Fruit fly (Drosophila melanogaster): Measurements from ENCODE around the gene Tmtc1.

Tmtc1 gene

DNA sequence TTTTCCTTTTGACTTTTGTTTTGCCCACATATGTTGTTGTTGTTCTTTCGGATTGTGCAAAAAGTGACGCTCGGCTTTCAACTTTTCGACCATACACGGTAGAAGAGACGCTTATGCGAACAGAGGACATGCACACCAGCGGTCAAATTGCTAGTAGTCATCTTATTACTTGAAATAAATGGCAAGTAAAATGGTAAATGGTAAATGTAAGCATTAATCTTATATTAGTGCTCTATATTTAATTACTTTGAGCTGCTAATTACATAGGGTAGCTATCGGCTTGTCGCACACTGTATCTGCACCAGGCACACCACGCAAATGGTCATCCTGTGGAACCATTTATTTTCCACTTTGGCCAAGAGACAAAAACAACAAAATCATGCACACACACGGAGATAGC lies 43.8 kb downstream of the Tmtc1 start (continued):
- TF ChIP-seq Hmx (GFP tag; optimal IDR thresholded peaks at IDR 0.05), result no peak
- no peak for TF ChIP-seq dan (GFP tag; IDR thresholded peaks at IDR 0.05)
- TF ChIP-seq CG6254 (GFP tag; optimal IDR thresholded peaks at IDR 0.05), result no peak
- TF ChIP-seq Oli (tag; optimal IDR thresholded peaks at IDR 0.05), result no peak
- no peak for TF ChIP-seq Taf1 (GFP tag; IDR thresholded peaks at IDR 0.05)
- no peak; the same call in 1 of the 2 replicates for TF ChIP-seq CG9215 (GFP tag; IDR thresholded peaks at IDR 0.05)
- TF ChIP-seq CG12299 (tag; optimal IDR thresholded peaks at IDR 0.05), result no peak
- TF ChIP-seq Hr51 (GFP tag; optimal IDR thresholded peaks at IDR 0.05), result peak in 1 of 2 experiments; percentile 19
- TF ChIP-seq CG1602 (GFP tag; optimal IDR thresholded peaks at IDR 0.05), result no peak
- TF ChIP-seq CG13123 (GFP tag; optimal IDR thresholded peaks at IDR 0.05), result no peak
- TF ChIP-seq CG18476 (GFP tag; optimal IDR thresholded peaks at IDR 0.05), result no peak
- no peak for TF ChIP-seq CG31388 (GFP tag; optimal IDR thresholded peaks at IDR 0.05)
- no peak for TF ChIP-seq CG32767 (GFP tag; IDR thresholded peaks at IDR 0.05)
- 0 out of 2 replicates have a peak, but pooled peaks have one; percentile 25 for TF ChIP-seq E2f1 (GFP tag; IDR thresholded peaks at IDR 0.05)
- TF ChIP-seq CG14441 (GFP tag; IDR thresholded peaks at IDR 0.05), result no peak
- TF ChIP-seq CG15479 (GFP tag; optimal IDR thresholded peaks at IDR 0.05), result no peak
- no peak; the same call in 1 of the 2 replicates for TF ChIP-seq vvl (GFP tag; IDR thresholded peaks at IDR 0.05)
- no peak for TF ChIP-seq crp (GFP tag; optimal IDR thresholded peaks at IDR 0.05)
- TF ChIP-seq CG7745 (tag; optimal IDR thresholded peaks at IDR 0.05), result no peak
- TF ChIP-seq CG6689 (GFP tag; IDR thresholded peaks at IDR 0.05), result 0 out of 2 replicates have a peak, but pooled peaks have one; percentile 18
- TF ChIP-seq CG7963 (GFP tag; IDR thresholded peaks at IDR 0.05; ENCODE audit: partially characterized antibody), result no peak
- TF ChIP-seq chm (GFP tag; IDR thresholded peaks at IDR 0.05), result no peak
- no peak for TF ChIP-seq CG13424 (tag; optimal IDR thresholded peaks at IDR 0.05)
- peak; percentile 11 for TF ChIP-seq CG3281 (GFP tag; optimal IDR thresholded peaks at IDR 0.05)
- TF ChIP-seq CG11695 (GFP tag; IDR thresholded peaks at IDR 0.05), result peak; percentile 26; the same call in 1 of the 3 replicates
- no peak for TF ChIP-seq Dip2 (GFP tag; IDR thresholded peaks at IDR 0.05)
- no peak for TF ChIP-seq CG8924 (tag; optimal IDR thresholded peaks at IDR 0.05)
- no peak for TF ChIP-seq dmrt11E (tag; optimal IDR thresholded peaks at IDR 0.05)
- TF ChIP-seq ci (GFP tag; IDR thresholded peaks at IDR 0.05), result 0 out of 3 replicates have a peak, but pooled peaks have one; percentile 53
- TF ChIP-seq CG11504 (tag; optimal IDR thresholded peaks at IDR 0.05), result peak; percentile 19
- TF ChIP-seq CG34224 (GFP tag; IDR thresholded peaks at IDR 0.05; ENCODE audit: partially characterized antibody), result no peak
- TF ChIP-seq CG3838 (GFP tag; optimal IDR thresholded peaks at IDR 0.05), result no peak
- no peak for TF ChIP-seq CG5180 (GFP tag; optimal IDR thresholded peaks at IDR 0.05)
- no peak for TF ChIP-seq prd (optimal IDR thresholded peaks at IDR 0.05)
- peak; percentile 52; the same call in 1 of the 3 replicates for TF ChIP-seq prd (GFP tag; IDR thresholded peaks at IDR 0.05)
- TF ChIP-seq CG1024 (GFP tag; IDR thresholded peaks at IDR 0.05), result 0 out of 2 replicates have a peak, but pooled peaks have one; percentile 19
- no peak for TF ChIP-seq sd (tag; optimal IDR thresholded peaks at IDR 0.05)
- TF ChIP-seq CG5245 (GFP tag; optimal IDR thresholded peaks at IDR 0.05), result no peak
- TF ChIP-seq so (GFP tag; IDR thresholded peaks at IDR 0.05), result no peak
- TF ChIP-seq maf-S (GFP tag; optimal IDR thresholded peaks at IDR 0.05), result no peak
- TF ChIP-seq CG7357 (GFP tag; IDR thresholded peaks at IDR 0.05), result no peak
- TF ChIP-seq vnd (GFP tag; IDR thresholded peaks at IDR 0.05; ENCODE audit: partially characterized antibody), result no peak
- no peak for TF ChIP-seq CG42726 (GFP tag; IDR thresholded peaks at IDR 0.05; ENCODE audit: partially characterized antibody)
- no peak for TF ChIP-seq CG15601 (tag; optimal IDR thresholded peaks at IDR 0.05)
- TF ChIP-seq Meics (GFP tag; optimal IDR thresholded peaks at IDR 0.05), result peak; percentile 14
- no peak for TF ChIP-seq Adf1 (GFP tag; IDR thresholded peaks at IDR 0.05)
- no peak for TF ChIP-seq h (optimal IDR thresholded peaks at IDR 0.05)
- no peak for TF ChIP-seq amos (GFP tag; IDR thresholded peaks at IDR 0.05; ENCODE audit: partially characterized antibody)
- TF ChIP-seq CG10274 (GFP tag; optimal IDR thresholded peaks at IDR 0.05), result no peak
- no peak for TF ChIP-seq ken (GFP tag; IDR thresholded peaks at IDR 0.05)
- 0 out of 2 replicates have a peak, but pooled peaks have one; percentile 17 for TF ChIP-seq Ada2b (GFP tag; IDR thresholded peaks at IDR 0.05)
